Worm (Caenorhabditis elegans) whole organism, midembryonic: Measurements from ENCODE around the gene F07H5.7.

Experiments
- flt-1 ChIP-seq: fragments of 200-800 bp; sonication (Bioruptor generic); IDR thresholded peaks from 2 replicates; pipeline ENCODE4 v1.3.6; 2022; ENCODE audit warnings: missing genetic modification characterization, missing compliant biosample characterization
- med-1 ChIP-seq: sonication (generic microtip); optimal IDR thresholded peaks from 2 replicates; lab custom pipeline; 2017; ENCODE audit warnings: missing genetic modification characterization, mild to moderate bottlenecking, missing compliant biosample characterization, antibody characterized with exemption, missing genetic modification reagents; ENCODE audit not compliant: insufficient read depth
- ztf-23 ChIP-seq: fragments of 200-800 bp; sonication (Bioruptor generic); IDR thresholded peaks from 2 replicates; pipeline ENCODE4 v1.3.6; 2022; ENCODE audit warnings: missing genetic modification reagents, missing genetic modification characterization, missing compliant biosample characterization

DNA sequence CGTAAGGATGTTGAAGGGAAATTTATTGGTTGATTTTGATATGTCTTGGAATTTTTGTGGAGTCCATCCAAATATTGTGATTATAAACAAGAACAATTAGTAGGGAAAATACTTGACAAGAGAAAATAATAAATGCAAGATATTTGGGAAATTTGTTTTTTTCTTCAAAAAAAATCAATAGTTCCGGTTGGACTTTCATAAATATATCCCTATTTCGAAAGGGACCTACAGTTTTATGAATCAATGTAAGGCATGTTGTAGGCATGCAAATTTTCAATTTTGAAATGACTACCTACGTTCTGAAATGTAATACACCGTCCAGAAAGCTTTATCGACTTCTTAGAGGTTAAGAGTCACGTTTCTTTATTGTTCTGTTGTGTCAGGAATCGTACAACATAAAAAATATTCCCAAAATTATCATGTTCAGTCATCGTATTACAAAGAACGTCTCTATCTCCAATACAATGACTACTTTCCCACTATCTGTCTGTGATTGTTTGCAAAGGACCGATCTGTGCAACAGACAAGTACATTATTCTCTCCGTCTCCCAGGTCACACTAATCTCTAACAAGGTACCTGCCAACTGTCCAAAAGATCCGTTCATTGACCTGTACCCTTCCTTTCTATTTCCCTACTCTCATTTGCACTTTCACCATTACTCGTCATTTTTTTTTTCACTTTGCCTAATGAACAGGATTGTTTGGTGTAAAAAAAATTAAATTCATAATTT, 4.0 kb downstream of the F07H5.7 start, which contains the start of gene F07H5.13:
- TF ChIP-seq ztf-23 = 0 out of 2 replicates have a peak, but pooled peaks have one; percentile 41
- TF ChIP-seq flt-1 (GFP tag; lab: Robert Waterston, UW) = 0 out of 2 replicates have a peak, but pooled peaks have one; percentile 56
- no peak for TF ChIP-seq med-1 (GFP tag; lab: Kevin White, UChicago)
